Worm (Caenorhabditis elegans) whole organism, L3 larva: Measurements from ENCODE around the gene his-72.

Experiments
- ama-1 ChIP-seq: fragments of 150-350 bp; optimal IDR thresholded peaks from 2 replicates; lab custom pipeline; 2018
- ceh-16 ChIP-seq: sonication (generic microtip); optimal IDR thresholded peaks from 2 replicates; lab custom pipeline; 2017; ENCODE audit warnings: missing biosample characterization, missing genetic modification characterization
- ceh-82 ChIP-seq: fragments of 150-350 bp; optimal IDR thresholded peaks from 2 replicates; lab custom pipeline; 2014; ENCODE audit warnings: missing biosample characterization, missing genetic modification characterization
- elt-3 ChIP-seq, 3 experiments: fragments of 150-350 bp in 1 of 3; sonication (generic microtip) in 2 of 3; optimal IDR thresholded peaks; 2 replicates in 2 of 3; 4 replicates in 1 of 3; lab custom pipeline; 2014 to 2017; ENCODE audit warnings: missing biosample characterization in 3 of 3, missing genetic modification characterization in 3 of 3
- fkh-2 ChIP-seq: fragments of 150-350 bp; optimal IDR thresholded peaks from 2 replicates; lab custom pipeline; 2014; ENCODE audit warnings: missing biosample characterization, missing genetic modification reagents, missing genetic modification characterization
- nhr-11 ChIP-seq: fragments of 150-350 bp; optimal IDR thresholded peaks from 2 replicates; lab custom pipeline; 2014; ENCODE audit warnings: missing biosample characterization, missing genetic modification characterization
- nhr-12 ChIP-seq: fragments of 150-350 bp; optimal IDR thresholded peaks from 2 replicates; lab custom pipeline; 2014; ENCODE audit warnings: missing biosample characterization, missing genetic modification characterization
- nhr-28 ChIP-seq: fragments of 150-350 bp; optimal IDR thresholded peaks from 2 replicates; lab custom pipeline; 2014; ENCODE audit warnings: missing biosample characterization, missing genetic modification characterization
- nhr-67 ChIP-seq: fragments of 150-350 bp; optimal IDR thresholded peaks from 2 replicates; lab custom pipeline; 2014; ENCODE audit warnings: missing biosample characterization, missing genetic modification characterization
- skn-1 ChIP-seq: fragments of 150-350 bp; optimal IDR thresholded peaks from 2 replicates; lab custom pipeline; 2014; ENCODE audit warnings: missing biosample characterization, missing genetic modification characterization
- snpc-4 ChIP-seq: fragments of 150-350 bp; optimal IDR thresholded peaks from 2 replicates; lab custom pipeline; 2014; ENCODE audit warnings: missing biosample characterization, missing genetic modification characterization
- tbx-2 ChIP-seq: sonication (generic microtip); optimal IDR thresholded peaks from 2 replicates; lab custom pipeline; 2016; ENCODE audit warnings: mild to moderate bottlenecking, missing genetic modification characterization, missing compliant biosample characterization
- unc-39 ChIP-seq: sonication (generic microtip); optimal IDR thresholded peaks from 4 replicates; lab custom pipeline; 2017; ENCODE audit warnings: missing biosample characterization, missing genetic modification characterization
- ztf-11 ChIP-seq: fragments of 150-350 bp; optimal IDR thresholded peaks from 2 replicates; lab custom pipeline; 2014; ENCODE audit warnings: missing biosample characterization, missing genetic modification characterization

ce11 chrIII:12372080-12373065 is 3.5 kb upstream of the his-72 start:
- TF ChIP-seq nhr-12 (tag; lab: Kevin White, UChicago): no peak
- no peak for TF ChIP-seq nhr-67 (tag; lab: Kevin White, UChicago)
- no peak for TF ChIP-seq ztf-11 (tag; lab: Kevin White, UChicago)
- TF ChIP-seq nhr-28: no peak
- no peak for TF ChIP-seq snpc-4 (tag; lab: Kevin White, UChicago)
- TF ChIP-seq ceh-16 (tag; lab: Kevin White, UChicago): no peak
- no peak for TF ChIP-seq ceh-82
- TF ChIP-seq skn-1 (tag; lab: Kevin White, UChicago): no peak
- TF ChIP-seq ama-1 (lab: Kevin White, UChicago): no peak
- TF ChIP-seq unc-39 (tag; lab: Kevin White, UChicago): no peak
- TF ChIP-seq tbx-2 (tag; lab: Kevin White, UChicago): no peak
- TF ChIP-seq nhr-11 (tag; lab: Kevin White, UChicago): no peak
- no peak for TF ChIP-seq elt-3 (tag; optimal IDR thresholded peaks at IDR 0.05; lab: Kevin White, UChicago)
- TF ChIP-seq fkh-2 (tag; lab: Kevin White, UChicago): no peak
